Worm (Caenorhabditis elegans) whole organism, L1 larva: ENCODE results near the gene H41C03.3.

Experiments
- blmp-1 ChIP-seq: fragments of 150-350 bp; optimal IDR thresholded peaks from 2 replicates; lab custom pipeline; 2014; ENCODE audit warnings: missing biosample characterization, missing genetic modification characterization
- ceh-82 ChIP-seq, 3 experiments: fragments of 150-350 bp in 1 of 3; sonication (generic microtip) in 2 of 3; optimal IDR thresholded peaks; 2 replicates each; lab custom pipeline; 2014 to 2017; ENCODE audit warnings: missing biosample characterization in 3 of 3, missing genetic modification characterization in 3 of 3
- ceh-88 ChIP-seq: fragments of 200-800 bp; sonication (Bioruptor generic); IDR thresholded peaks from 2 replicates; pipeline ENCODE4 v1.3.6; 2022; ENCODE audit warnings: missing genetic modification characterization, missing compliant biosample characterization
- ceh-90 ChIP-seq: sonication (generic microtip); optimal IDR thresholded peaks from 2 replicates; lab custom pipeline; 2016; ENCODE audit warnings: missing genetic modification characterization, missing compliant biosample characterization
- efl-1 ChIP-seq, 4 experiments: fragments of 150-350 bp; optimal IDR thresholded peaks in 3 of 4; peaks in 1 of 4; 1 replicate in 1 of 4; 2 replicates in 3 of 4; lab custom pipeline; 2014; ENCODE audit warnings: missing biosample characterization in 2 of 4, missing genetic modification characterization in 2 of 4, missing genetic modification reagents in 2 of 4
- egl-13 ChIP-seq: sonication (generic microtip); optimal IDR thresholded peaks from 2 replicates; lab custom pipeline; 2016; ENCODE audit warnings: missing genotype, missing genetic modification reagents, missing genetic modification characterization, missing compliant biosample characterization
- egl-27 ChIP-seq, 2 experiments: fragments of 150-350 bp in 1 of 2; sonication (generic microtip); optimal IDR thresholded peaks; 3 replicates each; lab custom pipeline; 2017 to 2018; ENCODE audit warnings: missing biosample characterization in 2 of 2, missing genetic modification characterization in 2 of 2, missing genetic modification reagents in 2 of 2
- elt-2 ChIP-seq: sonication (generic microtip); optimal IDR thresholded peaks from 2 replicates; lab custom pipeline; 2016; ENCODE audit warnings: missing genetic modification characterization, mild to moderate bottlenecking, inconsistent platforms, missing compliant biosample characterization, missing genetic modification reagents
- elt-3 ChIP-seq, 6 experiments: fragments of 150-350 bp in 1 of 6; sonication (generic microtip); optimal IDR thresholded peaks; 2 replicates each; lab custom pipeline; 2017 to 2018; ENCODE audit warnings: missing biosample characterization in 6 of 6, missing genetic modification characterization in 6 of 6, inconsistent platforms in 1 of 6
- ets-5 ChIP-seq: fragments of 200-800 bp; sonication (Bioruptor generic); IDR thresholded peaks from 2 replicates; pipeline ENCODE4 v1.3.6; 2022; ENCODE audit warnings: missing genetic modification characterization, missing compliant biosample characterization
- fkh-10 ChIP-seq: sonication (generic microtip); optimal IDR thresholded peaks from 2 replicates; lab custom pipeline; 2017; ENCODE audit warnings: missing biosample characterization, missing genetic modification reagents, missing genetic modification characterization
- fkh-4 ChIP-seq: sonication (generic microtip); optimal IDR thresholded peaks from 2 replicates; lab custom pipeline; 2016; ENCODE audit warnings: missing compliant biosample characterization, missing genetic modification characterization, borderline replicate concordance
- fos-1 ChIP-seq: fragments of 150-350 bp; optimal IDR thresholded peaks from 2 replicates; lab custom pipeline; 2014; ENCODE audit warnings: missing biosample characterization, missing genetic modification characterization
- grh-1 ChIP-seq: fragments of 200-800 bp; sonication (Bioruptor generic); IDR thresholded peaks from 2 replicates; pipeline ENCODE4 v1.3.6; 2022; ENCODE audit warnings: missing genetic modification reagents, missing genetic modification characterization, missing compliant biosample characterization
- hlh-17 ChIP-seq: fragments of 200-800 bp; sonication (Bioruptor generic); optimal IDR thresholded peaks from 2 replicates; lab custom pipeline; 2018; ENCODE audit warnings: missing genetic modification characterization, mild to moderate bottlenecking, missing compliant biosample characterization, moderate library complexity, borderline replicate concordance
- hlh-4 ChIP-seq: sonication (generic microtip); optimal IDR thresholded peaks from 2 replicates; lab custom pipeline; 2016; ENCODE audit warnings: mild to moderate bottlenecking, missing genetic modification characterization, missing compliant biosample characterization
- hpl-2 ChIP-seq: fragments of 150-350 bp; optimal IDR thresholded peaks from 2 replicates; lab custom pipeline; 2014; ENCODE audit warnings: missing biosample characterization, missing genetic modification reagents, missing genetic modification characterization
- isw-1 ChIP-seq: fragments of 200-800 bp; sonication (Bioruptor generic); IDR thresholded peaks from 2 replicates; pipeline ENCODE4 v1.3.6; 2022; ENCODE audit warnings: missing genetic modification characterization, missing compliant biosample characterization
- lin-13 ChIP-seq: fragments of 150-350 bp; optimal IDR thresholded peaks from 2 replicates; lab custom pipeline; 2014; ENCODE audit warnings: missing biosample characterization, missing genetic modification reagents, missing genetic modification characterization
- lin-14 ChIP-seq: fragments of 200-800 bp; sonication (Bioruptor generic); optimal IDR thresholded peaks from 2 replicates; lab custom pipeline; 2018; ENCODE audit warnings: mild to moderate bottlenecking, missing genetic modification characterization, moderate library complexity, missing compliant biosample characterization
- lin-15B ChIP-seq: fragments of 150-350 bp; sonication (generic microtip); optimal IDR thresholded peaks from 3 replicates; lab custom pipeline; 2014; ENCODE audit warnings: missing biosample characterization, missing genetic modification characterization
- lsy-2 ChIP-seq, 2 experiments: fragments of 150-350 bp; optimal IDR thresholded peaks; 2 replicates each; lab custom pipeline; 2014; ENCODE audit warnings: missing biosample characterization in 2 of 2, missing genetic modification characterization in 2 of 2
- nhr-237 ChIP-seq: fragments of 150-350 bp; optimal IDR thresholded peaks from 2 replicates; lab custom pipeline; 2014; ENCODE audit warnings: missing biosample characterization, missing genetic modification characterization
- nhr-47 ChIP-seq: sonication (generic microtip); optimal IDR thresholded peaks from 2 replicates; lab custom pipeline; 2016; ENCODE audit warnings: mild to moderate bottlenecking, missing genetic modification characterization, moderate library complexity, missing compliant biosample characterization
- nhr-76 ChIP-seq: sonication (generic microtip); optimal IDR thresholded peaks from 2 replicates; lab custom pipeline; 2017; ENCODE audit warnings: missing biosample characterization, missing genetic modification characterization
- nhr-90 ChIP-seq: sonication (generic microtip); optimal IDR thresholded peaks from 2 replicates; lab custom pipeline; 2016; ENCODE audit warnings: mild to moderate bottlenecking, missing genetic modification characterization, missing compliant biosample characterization; ENCODE audit not compliant: poor library complexity
- pag-3 ChIP-seq: sonication (generic microtip); optimal IDR thresholded peaks from 2 replicates; lab custom pipeline; 2017; ENCODE audit warnings: missing genetic modification characterization, mild to moderate bottlenecking, missing compliant biosample characterization, antibody characterized with exemption, borderline replicate concordance; ENCODE audit not compliant: insufficient read depth
- skn-1 ChIP-seq: fragments of 150-350 bp; optimal IDR thresholded peaks from 2 replicates; lab custom pipeline; 2014; ENCODE audit warnings: missing biosample characterization, missing genetic modification characterization
- snpc-4 ChIP-seq: fragments of 150-350 bp; optimal IDR thresholded peaks from 2 replicates; lab custom pipeline; 2014; ENCODE audit warnings: missing biosample characterization, missing genetic modification characterization
- sptf-1 ChIP-seq: fragments of 150-350 bp; optimal IDR thresholded peaks from 2 replicates; lab custom pipeline; 2014; ENCODE audit warnings: missing biosample characterization, missing genetic modification characterization
- tbx-2 ChIP-seq: sonication (generic microtip); optimal IDR thresholded peaks from 2 replicates; lab custom pipeline; 2016; ENCODE audit warnings: missing genetic modification characterization, missing compliant biosample characterization
- unc-130 ChIP-seq: fragments of 150-350 bp; optimal IDR thresholded peaks from 2 replicates; lab custom pipeline; 2017; ENCODE audit warnings: missing biosample characterization, missing genetic modification characterization, inconsistent platforms
- unc-30 ChIP-seq: sonication (generic microtip); optimal IDR thresholded peaks from 2 replicates; lab custom pipeline; 2017; ENCODE audit warnings: missing biosample characterization, missing genetic modification characterization
- unc-62 ChIP-seq: fragments of 150-350 bp; optimal IDR thresholded peaks from 2 replicates; lab custom pipeline; 2014; ENCODE audit warnings: missing biosample characterization, missing genetic modification reagents, missing genetic modification characterization
- unc-98 ChIP-seq: fragments of 200-800 bp; sonication (Bioruptor generic); IDR thresholded peaks from 2 replicates; pipeline ENCODE4 v1.3.6; 2022; ENCODE audit warnings: missing genetic modification characterization, missing compliant biosample characterization

The H41C03.3 gene

DNA sequence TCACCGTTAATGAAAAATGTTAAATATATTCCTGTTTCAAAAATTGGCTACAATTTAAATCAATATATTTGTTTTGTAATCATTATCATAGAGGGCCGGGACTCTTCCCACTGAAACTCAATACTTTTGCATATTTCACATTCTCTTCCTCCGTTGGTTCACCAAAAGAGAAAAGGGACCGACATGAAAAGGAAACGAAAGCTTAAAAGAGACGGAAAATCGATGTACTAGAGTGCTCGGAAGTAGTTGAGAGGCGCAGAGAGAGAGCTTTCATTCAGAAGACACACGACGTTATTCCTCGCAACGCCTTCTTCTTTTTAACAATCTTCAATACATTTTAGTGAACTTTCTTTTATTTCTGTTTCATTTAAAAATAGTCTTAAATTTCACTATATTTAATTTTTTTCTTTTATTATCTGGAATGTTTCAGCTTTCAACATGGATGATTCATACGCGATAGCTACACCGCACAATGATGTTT, 25.3 kb upstream of the H41C03.3 start, which contains the start of gene ehs-1:
Gene ehs-1 (plus strand): TSS at position 431 of the 481 bp plus-strand sequence.
- TF ChIP-seq lin-15B: no peak
- no peak for TF ChIP-seq nhr-237 (tag; lab: Kevin White, UChicago)
- no peak for TF ChIP-seq ets-5
- TF ChIP-seq pag-3: no peak
- TF ChIP-seq fkh-10 (GFP tag; lab: Kevin White, UChicago): peak; percentile 29
- TF ChIP-seq lin-14 (GFP tag; lab: Kevin White, UChicago): peak; percentile 71
- TF ChIP-seq tbx-2: no peak
- no peak for TF ChIP-seq efl-1 (optimal IDR thresholded peaks at IDR 0.05; lab: Kevin White, UChicago)
- TF ChIP-seq efl-1 (GFP tag; optimal IDR thresholded peaks at IDR 0.05 in 1 of 2; lab: Kevin White, UChicago): no peak
- TF ChIP-seq lsy-2 (tag; optimal IDR thresholded peaks at IDR 0.05; lab: Kevin White, UChicago): no peak
- no peak for TF ChIP-seq skn-1 (tag; lab: Kevin White, UChicago)
- TF ChIP-seq ceh-82 (tag; optimal IDR thresholded peaks at IDR 0.05; lab: Kevin White, UChicago): peak in 2 of 3 experiments; percentile 21 to 49

DNA sequence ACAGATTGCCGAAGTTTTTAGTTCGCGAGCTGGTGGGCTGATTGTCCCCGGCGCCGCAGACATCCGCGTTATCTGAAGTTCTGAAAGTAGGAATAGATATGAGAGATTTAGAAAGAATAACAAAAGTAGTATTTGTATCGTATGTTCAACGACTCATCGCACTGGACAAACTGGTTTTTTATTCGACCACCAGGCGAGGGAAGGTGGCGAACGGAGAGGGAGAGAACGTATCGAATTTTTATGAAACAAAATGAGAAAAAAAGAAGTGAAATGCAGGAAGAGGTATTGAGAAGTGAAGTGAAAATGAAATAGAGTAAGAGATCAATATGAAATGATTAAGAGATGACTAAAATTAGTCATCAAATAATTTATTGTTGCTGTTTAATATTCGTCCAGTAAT, 18.2 kb upstream of the H41C03.3 start, which contains the start of gene tbc-2:
Gene tbc-2 (minus strand): TSS at position 80 of the 400 bp plus-strand sequence.
- no peak for TF ChIP-seq unc-30
- TF ChIP-seq fkh-4 (tag; lab: Kevin White, UChicago): no peak
- TF ChIP-seq lin-13 (GFP tag; lab: Kevin White, UChicago): no peak
- TF ChIP-seq nhr-90 (tag; lab: Kevin White, UChicago): no peak
- peak; percentile 74 for TF ChIP-seq blmp-1 (tag; lab: Kevin White, UChicago)
- no peak for TF ChIP-seq ceh-88 (GFP tag; lab: Robert Waterston, UW)
- TF ChIP-seq lin-15B: no peak
- TF ChIP-seq grh-1 (GFP tag; lab: Robert Waterston, UW): peak; percentile 30; the same call in 1 of the 2 replicates
- no peak for TF ChIP-seq egl-27 (tag; optimal IDR thresholded peaks at IDR 0.05; lab: Kevin White, UChicago)
- TF ChIP-seq elt-3 (tag; optimal IDR thresholded peaks at IDR 0.05; lab: Kevin White, UChicago): peak in 1 of 6 experiments; percentile 36
- no peak for TF ChIP-seq snpc-4 (tag; lab: Kevin White, UChicago)
- peak; percentile 51 for TF ChIP-seq lin-14 (GFP tag; lab: Kevin White, UChicago)
- TF ChIP-seq ceh-90 (tag; lab: Kevin White, UChicago): no peak

DNA sequence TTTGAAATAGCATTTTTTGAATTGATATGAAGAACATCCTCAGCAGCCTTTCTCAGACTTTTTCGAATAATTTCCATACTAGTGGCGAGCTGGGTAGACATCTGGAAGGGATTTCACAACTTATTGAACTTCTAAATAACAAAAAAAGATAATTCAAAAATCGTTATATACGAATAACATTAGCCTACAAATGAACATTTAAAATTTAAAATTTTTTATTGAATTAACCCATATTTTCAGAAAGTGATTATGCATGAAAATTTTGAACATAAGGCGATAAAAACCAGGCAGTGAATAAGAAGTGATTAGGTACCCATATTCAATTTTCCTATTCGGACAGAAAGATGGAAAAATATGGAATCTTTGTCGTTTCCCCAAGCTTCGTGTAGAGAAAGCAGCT, 17.1 kb upstream of the H41C03.3 start, which contains the start of gene ZK1248.11:
Gene ZK1248.11 (minus strand): TSS at position 101 of the 400 bp plus-strand sequence.
- TF ChIP-seq lsy-2 (tag; optimal IDR thresholded peaks at IDR 0.05; lab: Kevin White, UChicago) (no peak), hlh-4 (tag; lab: Kevin White, UChicago) (no peak), unc-130 (tag; lab: Kevin White, UChicago) (no peak), egl-13 (tag; lab: Kevin White, UChicago) (no peak), hpl-2 (no peak), nhr-47 (tag; lab: Kevin White, UChicago) (no peak), hlh-17 (GFP tag; lab: Kevin White, UChicago) (no peak), isw-1 (GFP tag; lab: Robert Waterston, UW) (no peak), sptf-1 (tag; lab: Kevin White, UChicago) (no peak), fos-1 (tag; lab: Kevin White, UChicago) (no peak), pag-3 (no peak), nhr-76 (tag; lab: Kevin White, UChicago) (no peak)
- TF ChIP-seq, all 84 proteins: peak for 0

DNA sequence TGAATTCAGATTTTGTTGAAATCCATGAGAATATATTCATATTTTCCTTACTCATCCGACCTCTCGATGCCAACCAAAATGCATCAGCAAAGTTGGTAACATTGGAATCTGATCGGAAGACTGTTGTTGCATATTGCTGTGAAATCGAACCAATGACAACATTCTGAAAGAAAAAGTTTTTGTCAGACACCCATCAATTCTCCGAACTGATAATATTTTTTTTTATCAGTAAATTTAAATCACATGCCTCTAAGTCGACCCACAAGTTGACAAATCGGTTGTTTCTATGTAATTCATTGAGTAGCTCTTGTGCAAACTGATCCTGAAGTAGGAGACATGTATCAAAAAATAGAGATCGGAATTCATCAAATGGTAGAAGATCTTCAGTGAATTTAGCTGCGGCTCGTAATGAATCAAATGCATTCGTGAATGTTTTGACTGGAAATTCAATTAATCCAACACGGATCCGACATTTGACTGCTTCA, 15.6 kb upstream of the H41C03.3 start, which contains the start of gene col-74:
Gene col-74 (plus strand): TSS at position 435 of the 485 bp plus-strand sequence.
- TF ChIP-seq elt-2 (tag; lab: Kevin White, UChicago) (peak; percentile 55), unc-62 (GFP tag; lab: Kevin White, UChicago) (no peak), unc-98 (GFP tag; lab: Robert Waterston, UW) (no peak)
